Worm (Caenorhabditis elegans): Measurements from ENCODE around the gene T22D1.8.

The T22D1.8 gene

ce11 chrIV:6883342-6883741 is 22.8 kb downstream of the T22D1.8 start, which contains the start of gene tre-2:
tre-2 (minus strand) TSS chrIV:6883442.
- TF ChIP-seq unc-86 (tag; optimal IDR thresholded peaks at IDR 0.05), result no peak
- no peak for TF ChIP-seq tbx-2 (tag; optimal IDR thresholded peaks at IDR 0.05)
- no peak for TF ChIP-seq Y22D7AL.16 (tag; optimal IDR thresholded peaks at IDR 0.05)

- TF ChIP-seq tbx-2 (tag; optimal IDR thresholded peaks at IDR 0.05), result peak; percentile 10
- no peak for TF ChIP-seq eyg-1 (tag; optimal IDR thresholded peaks at IDR 0.05)
- no peak for TF ChIP-seq unc-3 (GFP tag; conservative IDR thresholded peaks at IDR 0.05)
- no peak for TF ChIP-seq unc-3 (tag; optimal IDR thresholded peaks at IDR 0.05)
- no peak for TF ChIP-seq syd-9 (tag; optimal IDR thresholded peaks at IDR 0.05)
- no peak for TF ChIP-seq pat-9 (tag; optimal IDR thresholded peaks at IDR 0.05)
- no peak for TF ChIP-seq hlh-8 (tag; optimal IDR thresholded peaks at IDR 0.05)
- TF ChIP-seq ceh-31 (tag; optimal IDR thresholded peaks at IDR 0.05), result peak; percentile 41
- no peak for TF ChIP-seq odd-2 (tag; optimal IDR thresholded peaks at IDR 0.05)
- peak; percentile 58 for TF ChIP-seq ceh-18 (tag; optimal IDR thresholded peaks at IDR 0.05)
- TF ChIP-seq nhr-232 (tag; optimal IDR thresholded peaks at IDR 0.05), result no peak
- no peak for TF ChIP-seq sox-4 (tag; optimal IDR thresholded peaks at IDR 0.05)
Measured at ce11 chrIV:6881183-6881582, 25.0 kb downstream of the T22D1.8 start.

ce11 chrIV:6880415-6880814 is 25.7 kb downstream of the T22D1.8 start:
- TF ChIP-seq ceh-2 (tag; optimal IDR thresholded peaks at IDR 0.05) (no peak), elt-2 (tag; optimal IDR thresholded peaks at IDR 0.05) (peak; percentile 13)

DNA sequence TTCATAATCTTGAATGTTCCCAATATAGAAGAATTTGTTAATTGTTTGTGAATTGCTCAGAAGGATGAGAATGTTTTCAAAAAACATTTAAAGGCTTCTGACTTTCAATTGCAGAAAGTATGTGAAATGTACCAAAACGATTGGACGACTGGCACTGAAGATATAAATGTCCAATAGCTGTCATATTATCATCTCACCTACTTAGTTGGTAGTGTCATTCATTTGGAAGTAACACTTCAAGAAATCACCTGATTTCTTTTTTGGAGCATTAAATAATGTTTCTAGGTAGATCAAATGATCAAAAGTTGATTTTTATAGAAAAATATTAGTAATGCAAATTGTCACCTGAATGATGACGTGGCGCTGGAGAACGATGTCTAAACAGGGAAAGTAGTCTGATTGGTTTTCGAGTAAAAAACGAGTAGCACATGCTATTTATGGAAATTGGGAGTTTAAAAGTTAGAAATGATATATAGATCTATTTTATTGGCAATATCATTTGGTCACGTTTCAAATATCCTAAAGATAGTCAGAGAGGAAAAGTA is 26.4 kb downstream of the T22D1.8 start:
- no peak for TF ChIP-seq F13H6.1 (tag; optimal IDR thresholded peaks at IDR 0.05)

ce11 chrIV:6878912-6879554 is 27.1 kb downstream of the T22D1.8 start:
- TF ChIP-seq unc-55 (GFP tag; optimal IDR thresholded peaks at IDR 0.05), result no peak
- peak; percentile 64 for TF ChIP-seq ceh-18 (tag; optimal IDR thresholded peaks at IDR 0.05)

DNA sequence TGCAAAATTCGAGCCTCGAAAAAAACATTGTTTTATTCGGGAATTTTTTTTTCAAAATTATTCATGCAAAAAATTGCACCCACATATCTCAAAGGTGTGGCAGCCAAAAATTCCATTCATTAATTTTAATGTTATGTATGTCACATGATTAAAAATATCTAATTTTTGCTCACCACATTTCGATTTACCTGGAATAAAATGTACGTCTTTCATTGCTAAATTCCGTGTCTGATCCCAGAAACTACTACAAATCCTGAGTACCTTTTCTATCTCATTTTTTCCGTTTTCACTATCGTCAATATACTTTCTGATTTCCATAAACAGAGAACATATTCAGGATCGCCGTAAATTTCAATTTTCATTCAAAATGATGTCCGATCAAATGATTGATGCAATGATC is 33.2 kb downstream of the T22D1.8 start, which contains the start of gene srx-19:
TSS of gene srx-19 (plus strand) at position 301 of the 400 bp plus-strand sequence.
- TF ChIP-seq hlh-30 (tag; optimal IDR thresholded peaks at IDR 0.05; ENCODE audit: insufficient read depth) (no peak), pqm-1 (tag; optimal IDR thresholded peaks at IDR 0.05) (no peak), unc-3 (GFP tag; conservative IDR thresholded peaks at IDR 0.05) (no peak), unc-3 (tag; optimal IDR thresholded peaks at IDR 0.05) (no peak), K09A11.1 (tag; optimal IDR thresholded peaks at IDR 0.05; ENCODE audit: insufficient read depth) (no peak), ets-4 (tag; optimal IDR thresholded peaks at IDR 0.05) (no peak), ceh-18 (tag; optimal IDR thresholded peaks at IDR 0.05) (no peak)

ce11 chrIV:6867791-6868190 is 38.4 kb downstream of the T22D1.8 start, which contains the start of gene srx-20:
srx-20 (plus strand) TSS chrIV:6868091.
- TF ChIP-seq pros-1 (tag; optimal IDR thresholded peaks at IDR 0.05) (no peak), C38D4.7 (GFP tag; optimal IDR thresholded peaks at IDR 0.05) (no peak)

DNA sequence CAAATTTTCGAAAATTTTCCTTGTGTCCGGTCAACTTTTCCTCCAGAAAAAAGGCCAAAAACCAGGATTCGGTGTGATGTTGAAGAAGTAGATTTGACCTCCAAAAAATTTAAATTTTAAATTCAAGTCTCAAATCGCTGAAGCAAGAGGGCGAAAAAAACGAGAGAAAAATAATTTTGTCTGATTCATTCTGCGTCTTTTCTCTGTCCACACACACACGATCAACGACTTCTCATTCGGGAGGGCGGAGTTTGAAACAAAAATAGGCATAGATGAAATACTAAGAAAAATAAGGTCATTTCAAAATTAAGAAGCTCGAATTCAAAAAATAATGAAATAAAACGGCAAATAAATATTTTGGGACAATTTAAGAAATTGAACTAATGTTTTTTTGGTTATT is 46.9 kb downstream of the T22D1.8 start, which contains the start of gene R13H7.2:
TSS of gene R13H7.2 (minus strand) at position 101 of the 400 bp plus-strand sequence.
- TF ChIP-seq hlh-15 (tag; optimal IDR thresholded peaks at IDR 0.05) (no peak), hlh-8 (tag; optimal IDR thresholded peaks at IDR 0.05) (no peak), ama-1 (optimal IDR thresholded peaks at IDR 0.05) (no peak), ceh-9 (tag; optimal IDR thresholded peaks at IDR 0.05) (no peak), gmeb-2 (tag; optimal IDR thresholded peaks at IDR 0.05) (no peak), dve-1 (tag; optimal IDR thresholded peaks at IDR 0.05) (no peak), pag-3 (tag; optimal IDR thresholded peaks at IDR 0.05; ENCODE audit: borderline replicate concordance) (no peak), npax-4 (tag; optimal IDR thresholded peaks at IDR 0.05) (no peak)

All from whole organism, late embryonic.